Fruit fly (Drosophila melanogaster): ENCODE results near the gene CG14434.

CG14434 gene

DNA sequence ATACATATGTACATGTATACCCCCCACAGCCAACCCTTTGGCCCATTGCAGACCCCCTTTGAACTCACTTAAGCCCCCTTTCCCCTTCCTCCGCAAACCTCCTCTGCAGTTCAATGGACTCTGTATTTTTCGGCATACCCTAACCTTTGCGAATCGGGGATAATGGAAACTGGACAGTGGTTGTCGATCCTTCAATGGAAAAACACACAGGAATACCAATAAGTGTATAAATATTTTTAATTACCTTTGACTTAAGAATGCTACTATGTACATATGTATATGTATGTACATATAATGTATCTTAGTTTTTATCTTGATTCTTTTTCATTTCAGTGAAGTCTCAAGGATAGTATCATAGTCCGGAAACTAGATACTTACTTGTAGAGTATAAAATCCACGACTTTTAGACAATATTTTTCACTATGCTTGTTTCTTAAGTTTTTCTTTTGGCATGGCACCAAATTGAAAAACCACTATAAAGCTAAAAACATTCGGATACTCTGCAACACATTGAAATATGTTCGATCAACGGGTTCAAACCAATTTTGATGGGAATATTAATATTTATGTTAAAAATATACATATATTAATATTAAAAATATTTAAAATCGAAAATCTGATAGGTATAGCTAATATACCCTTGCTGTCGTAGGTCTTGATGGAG is 10.5 kb downstream of the CG14434 start:
- TF ChIP-seq CG10209 (GFP tag; optimal IDR thresholded peaks at IDR 0.05) (peak; percentile 72), CG10959 (GFP tag; IDR thresholded peaks at IDR 0.05) (peak; percentile 47), CG7556 (GFP tag; optimal IDR thresholded peaks at IDR 0.05) (peak; percentile 63), fd64A (GFP tag; optimal IDR thresholded peaks at IDR 0.05) (no peak), pnt (GFP tag; optimal IDR thresholded peaks at IDR 0.05) (no peak), ATbp (GFP tag; optimal IDR thresholded peaks at IDR 0.05) (peak; percentile 76), CG8359 (GFP tag; optimal IDR thresholded peaks at IDR 0.05; ENCODE audit: borderline replicate concordance) (no peak), Dad (GFP tag; optimal IDR thresholded peaks at IDR 0.05) (no peak), trh (GFP tag; optimal IDR thresholded peaks at IDR 0.05) (peak; percentile 8), CG6254 (GFP tag; optimal IDR thresholded peaks at IDR 0.05) (peak; percentile 55), Fer2 (tag; optimal IDR thresholded peaks at IDR 0.05) (no peak), cg (GFP tag; optimal IDR thresholded peaks at IDR 0.05) (no peak), caup (GFP tag; optimal IDR thresholded peaks at IDR 0.05; ENCODE audit: severe bottlenecking) (peak; percentile 75), Mad (GFP tag; optimal IDR thresholded peaks at IDR 0.05) (no peak), sc (optimal IDR thresholded peaks at IDR 0.05) (no peak), sc (GFP tag; optimal IDR thresholded peaks at IDR 0.05) (no peak), CG32767 (GFP tag; IDR thresholded peaks at IDR 0.05) (peak; percentile 50), MESR4 (GFP tag; optimal IDR thresholded peaks at IDR 0.05) (no peak), Lim3 (GFP tag; IDR thresholded peaks at IDR 0.05) (0 out of 2 replicates have a peak, but pooled peaks have one; percentile 9), Dp (GFP tag; optimal IDR thresholded peaks at IDR 0.05) (no peak), fd3F (GFP tag; optimal IDR thresholded peaks at IDR 0.05) (peak; percentile 61), B-H1 (GFP tag; IDR thresholded peaks at IDR 0.05) (peak; percentile 62), CG15073 (GFP tag; optimal IDR thresholded peaks at IDR 0.05) (no peak), Scr (GFP tag; IDR thresholded peaks at IDR 0.05; ENCODE audit: partially characterized antibody) (no peak), bsh (GFP tag; optimal IDR thresholded peaks at IDR 0.05) (peak in 1 of 2 experiments; percentile 78), CG32532 (GFP tag; IDR thresholded peaks at IDR 0.05) (peak; percentile 79), CG31388 (GFP tag; optimal IDR thresholded peaks at IDR 0.05) (no peak), NfI (GFP tag; optimal IDR thresholded peaks at IDR 0.05) (peak; percentile 71), inv (GFP tag; IDR thresholded peaks at IDR 0.05; ENCODE audit: partially characterized antibody) (no peak), CG10543 (GFP tag; optimal IDR thresholded peaks at IDR 0.05) (no peak), CG2875 (GFP tag; optimal IDR thresholded peaks at IDR 0.05) (peak; percentile 32), CG8944 (GFP tag; optimal IDR thresholded peaks at IDR 0.05) (no peak), CG2202 (tag; optimal IDR thresholded peaks at IDR 0.05) (no peak), HmgD (GFP tag; optimal IDR thresholded peaks at IDR 0.05) (no peak), CG2129 (GFP tag; IDR thresholded peaks at IDR 0.05; ENCODE audit: partially characterized antibody) (no peak), az2 (GFP tag; optimal IDR thresholded peaks at IDR 0.05) (peak; percentile 48), CG15696 (tag; optimal IDR thresholded peaks at IDR 0.05) (no peak), CG1792 (GFP tag; optimal IDR thresholded peaks at IDR 0.05) (no peak), knrl (GFP tag; IDR thresholded peaks at IDR 0.05; ENCODE audit: partially characterized antibody) (no peak), CG33557 (GFP tag; optimal IDR thresholded peaks at IDR 0.05) (no peak), br (optimal IDR thresholded peaks at IDR 0.05) (no peak), slou (GFP tag; optimal IDR thresholded peaks at IDR 0.05) (no peak), dpn (GFP tag; optimal IDR thresholded peaks at IDR 0.05) (peak; percentile 16 to 59), btn (GFP tag; optimal IDR thresholded peaks at IDR 0.05) (no peak), oc (tag; optimal IDR thresholded peaks at IDR 0.05) (peak; percentile 61), NC2α (GFP tag; optimal IDR thresholded peaks at IDR 0.05) (no peak), mam (GFP tag; optimal IDR thresholded peaks at IDR 0.05) (no peak), Hr78 (GFP tag; optimal IDR thresholded peaks at IDR 0.05) (no peak), Ravus (GFP tag; IDR thresholded peaks at IDR 0.05) (peak; percentile 33)
